Fruit fly (Drosophila melanogaster) whole organism, embryonic: ENCODE measurements around the gene CG32106.

Experiments
- ATbp ChIP-seq: fragments of 200-800 bp; sonication (Bioruptor generic); optimal IDR thresholded peaks from 2 replicates; lab custom pipeline; 2017; ENCODE audit warnings: missing biosample characterization, mild to moderate bottlenecking, missing genetic modification characterization, missing genetic modification reagents
- Asciz ChIP-seq: fragments of 200-800 bp; sonication (Bioruptor generic); optimal IDR thresholded peaks from 2 replicates; lab custom pipeline; 2017; ENCODE audit warnings: missing biosample characterization, mild to moderate bottlenecking, missing genetic modification characterization, missing genetic modification reagents
- CG10654 ChIP-seq: fragments of 200-800 bp; sonication (Bioruptor generic); optimal IDR thresholded peaks from 2 replicates; lab custom pipeline; 2016; ENCODE audit warnings: missing biosample characterization, missing genetic modification characterization
- CG11247 ChIP-seq: fragments of 200-800 bp; sonication (Bioruptor generic); IDR thresholded peaks from 2 replicates; pipeline ENCODE4 v1.3.6; 2022; ENCODE audit warnings: missing biosample characterization, missing genetic modification characterization
- CG12769 ChIP-seq: fragments of 200-800 bp; sonication (Bioruptor generic); optimal IDR thresholded peaks from 2 replicates; lab custom pipeline; 2019; ENCODE audit warnings: missing biosample characterization, mild to moderate bottlenecking, missing genetic modification characterization, moderate library complexity
- CG13424 ChIP-seq: fragments of 200-800 bp; sonication (Bioruptor generic); optimal IDR thresholded peaks from 2 replicates; lab custom pipeline; 2019; ENCODE audit warnings: missing biosample characterization, mild to moderate bottlenecking, missing genetic modification characterization, moderate library complexity
- CG14965 ChIP-seq: fragments of 200-800 bp; sonication (Bioruptor generic); optimal IDR thresholded peaks from 2 replicates; lab custom pipeline; 2016; ENCODE audit warnings: missing biosample characterization, missing genetic modification characterization, borderline replicate concordance
- CG15514 ChIP-seq: fragments of 200-800 bp; sonication (Bioruptor generic); optimal IDR thresholded peaks from 3 replicates; lab custom pipeline; 2017; ENCODE audit warnings: missing biosample characterization, missing genetic modification characterization, mild to moderate bottlenecking, moderate library complexity, missing genetic modification reagents
- CG1647 ChIP-seq: fragments of 200-800 bp; sonication (Bioruptor generic); optimal IDR thresholded peaks from 3 replicates; lab custom pipeline; 2016; ENCODE audit warnings: missing biosample characterization, missing genetic modification characterization
- CG17359 ChIP-seq: fragments of 200-800 bp; sonication (Bioruptor generic); optimal IDR thresholded peaks from 3 replicates; lab custom pipeline; 2018; ENCODE audit warnings: missing biosample characterization, mild to moderate bottlenecking, missing genetic modification characterization, moderate library complexity
- CG17829 ChIP-seq: fragments of 200-800 bp; optimal IDR thresholded peaks from 2 replicates; lab custom pipeline; 2019; ENCODE audit warnings: missing biosample characterization, mild to moderate bottlenecking, missing genetic modification characterization, moderate library complexity
- CG18599 ChIP-seq: fragments of 200-800 bp; sonication (Bioruptor generic); optimal IDR thresholded peaks from 3 replicates; lab custom pipeline; 2017; ENCODE audit warnings: missing biosample characterization, missing genetic modification characterization, mild to moderate bottlenecking, moderate library complexity, missing genetic modification reagents
- CG34224 ChIP-seq: fragments of 200-800 bp; sonication (Bioruptor generic); IDR thresholded peaks from 3 replicates; pipeline ENCODE4 v1.3.6; 2022; ENCODE audit warnings: missing biosample characterization, missing genetic modification characterization; ENCODE audit not compliant: partially characterized antibody
- CG4617 ChIP-seq: fragments of 200-800 bp; sonication (Bioruptor generic); optimal IDR thresholded peaks from 3 replicates; lab custom pipeline; 2016; ENCODE audit warnings: missing biosample characterization, missing genetic modification characterization, borderline replicate concordance
- CG6791 ChIP-seq: fragments of 200-800 bp; sonication (Bioruptor generic); IDR thresholded peaks from 3 replicates; pipeline ENCODE4 v1.3.6; 2022; ENCODE audit warnings: missing biosample characterization, missing genetic modification characterization; ENCODE audit not compliant: partially characterized antibody
- CG7839 ChIP-seq: fragments of 200-800 bp; sonication (Bioruptor generic); optimal IDR thresholded peaks from 3 replicates; lab custom pipeline; 2018; ENCODE audit warnings: missing biosample characterization, mild to moderate bottlenecking, missing genetic modification characterization, moderate library complexity
- CG8290 ChIP-seq, 3 experiments: fragments of 200-800 bp; sonication (Bioruptor generic); optimal IDR thresholded peaks; 2 replicates each; lab custom pipeline; 2016 to 2019; ENCODE audit warnings: missing biosample characterization in 3 of 3, missing genetic modification characterization in 3 of 3, mild to moderate bottlenecking in 2 of 3, moderate library complexity in 1 of 3
- Dek ChIP-seq: fragments of 200-800 bp; sonication (Bioruptor generic); optimal IDR thresholded peaks from 3 replicates; lab custom pipeline; 2019; ENCODE audit warnings: missing biosample characterization, mild to moderate bottlenecking, missing genetic modification characterization, moderate library complexity
- Doc2 ChIP-seq: fragments of 200-800 bp; sonication (Bioruptor generic); IDR thresholded peaks from 2 replicates; pipeline ENCODE4 v1.3.6; 2022; ENCODE audit warnings: missing biosample characterization, missing genetic modification characterization
- E2f2 ChIP-seq: fragments of 200-800 bp; sonication (Bioruptor generic); IDR thresholded peaks from 2 replicates; pipeline ENCODE4 v1.3.6; 2022; ENCODE audit warnings: missing biosample characterization, missing genetic modification characterization
- Gug ChIP-seq: fragments of 200-800 bp; sonication (Bioruptor generic); IDR thresholded peaks from 4 replicates; pipeline ENCODE4 v1.3.6; 2022; ENCODE audit warnings: missing biosample characterization, missing genetic modification characterization
- HLH3B ChIP-seq: fragments of 200-800 bp; sonication (Bioruptor generic); IDR thresholded peaks from 2 replicates; pipeline ENCODE4 v1.3.6; 2022; ENCODE audit warnings: missing biosample characterization, missing genetic modification characterization
- Hsf ChIP-seq: fragments of 200-800 bp; sonication (Bioruptor generic); optimal IDR thresholded peaks from 3 replicates; lab custom pipeline; 2016; ENCODE audit warnings: missing biosample characterization, missing genetic modification characterization
- MBD-R2 ChIP-seq: fragments of 200-800 bp; sonication (Bioruptor generic); IDR thresholded peaks from 2 replicates; pipeline ENCODE4 v1.3.6; 2022; ENCODE audit warnings: missing biosample characterization, missing genetic modification characterization
- Oaz ChIP-seq: fragments of 200-800 bp; sonication (Bioruptor generic); IDR thresholded peaks from 2 replicates; pipeline ENCODE4 v1.3.6; 2022; ENCODE audit warnings: missing biosample characterization, missing genetic modification characterization
- Optix ChIP-seq: fragments of 200-800 bp; sonication (Bioruptor generic); IDR thresholded peaks from 3 replicates; pipeline ENCODE4 v1.3.6; 2022; ENCODE audit warnings: missing biosample characterization, missing genetic modification characterization
- Rx ChIP-seq: fragments of 200-800 bp; sonication (Bioruptor generic); IDR thresholded peaks from 2 replicates; pipeline ENCODE4 v1.3.6; 2022; ENCODE audit warnings: missing biosample characterization, missing genetic modification characterization
- Six4 ChIP-seq: fragments of 200-800 bp; sonication (Bioruptor generic); optimal IDR thresholded peaks from 2 replicates; lab custom pipeline; 2016; ENCODE audit warnings: missing biosample characterization, missing genetic modification characterization
- Xrp1 ChIP-seq: fragments of 200-800 bp; sonication (Bioruptor generic); IDR thresholded peaks from 2 replicates; pipeline ENCODE4 v1.3.6; 2022; ENCODE audit warnings: missing biosample characterization, missing genetic modification characterization
- abd-A ChIP-seq: fragments of 200-800 bp; sonication (Bioruptor generic); optimal IDR thresholded peaks from 3 replicates; lab custom pipeline; 2019; ENCODE audit warnings: missing biosample characterization, mild to moderate bottlenecking, missing genetic modification characterization, moderate library complexity
- ash1 ChIP-seq: fragments of 200-800 bp; sonication (Bioruptor generic); optimal IDR thresholded peaks from 2 replicates; lab custom pipeline; 2018; ENCODE audit warnings: missing biosample characterization, mild to moderate bottlenecking, missing genetic modification characterization
- az2 ChIP-seq: fragments of 200-800 bp; sonication (Bioruptor generic); optimal IDR thresholded peaks from 3 replicates; lab custom pipeline; 2016; ENCODE audit warnings: missing biosample characterization, missing genetic modification characterization
- croc ChIP-seq: fragments of 200-800 bp; sonication (Bioruptor generic); conservative IDR thresholded peaks from 3 replicates; pipeline ENCODE4 v1.3.6; 2022; ENCODE audit warnings: missing biosample characterization, missing genetic modification characterization
- dati ChIP-seq: fragments of 200-800 bp; sonication (Bioruptor generic); IDR thresholded peaks from 2 replicates; pipeline ENCODE4 v1.3.6; 2022; ENCODE audit warnings: missing biosample characterization, missing genetic modification characterization
- dimm ChIP-seq: fragments of 200-800 bp; sonication (Bioruptor generic); IDR thresholded peaks from 2 replicates; pipeline ENCODE4 v1.3.6; 2022; ENCODE audit warnings: missing biosample characterization, missing genetic modification characterization
- exex ChIP-seq: fragments of 200-800 bp; sonication (Bioruptor generic); optimal IDR thresholded peaks from 4 replicates; lab custom pipeline; 2018; ENCODE audit warnings: missing biosample characterization, mild to moderate bottlenecking, missing genetic modification characterization, moderate library complexity
- fd64A ChIP-seq: fragments of 200-800 bp; sonication (Bioruptor generic); optimal IDR thresholded peaks from 3 replicates; lab custom pipeline; 2018; ENCODE audit warnings: missing biosample characterization, mild to moderate bottlenecking, missing genetic modification characterization
- gro ChIP-seq: fragments of 200-800 bp; sonication (Bioruptor generic); optimal IDR thresholded peaks from 2 replicates; lab custom pipeline; 2016; ENCODE audit warnings: missing biosample characterization, missing genetic modification characterization
- lmd ChIP-seq: fragments of 200-800 bp; sonication (Bioruptor generic); IDR thresholded peaks from 2 replicates; pipeline ENCODE4 v1.3.6; 2022; ENCODE audit warnings: missing biosample characterization, missing genetic modification characterization
- mam ChIP-seq: fragments of 200-800 bp; sonication (Bioruptor generic); optimal IDR thresholded peaks from 3 replicates; lab custom pipeline; 2016; ENCODE audit warnings: missing biosample characterization, missing genetic modification characterization
- mirr ChIP-seq: fragments of 200-800 bp; sonication (Bioruptor generic); optimal IDR thresholded peaks from 3 replicates; lab custom pipeline; 2018; ENCODE audit warnings: missing biosample characterization, mild to moderate bottlenecking, missing genetic modification characterization
- row ChIP-seq: fragments of 200-800 bp; sonication (Bioruptor generic); IDR thresholded peaks from 3 replicates; pipeline ENCODE4 v1.3.6; 2022; ENCODE audit warnings: missing biosample characterization, missing genetic modification characterization
- seq ChIP-seq: fragments of 200-800 bp; sonication (Bioruptor generic); IDR thresholded peaks from 2 replicates; pipeline ENCODE4 v1.3.6; 2022; ENCODE audit warnings: missing biosample characterization, missing genetic modification characterization
- sna ChIP-seq: fragments of 200-800 bp; sonication (Bioruptor generic); IDR thresholded peaks from 2 replicates; pipeline ENCODE4 v1.3.6; 2022; ENCODE audit warnings: missing biosample characterization, missing genetic modification characterization; ENCODE audit not compliant: partially characterized antibody
- sob ChIP-seq: fragments of 200-800 bp; sonication (Bioruptor generic); IDR thresholded peaks from 2 replicates; pipeline ENCODE4 v1.3.6; 2022; ENCODE audit warnings: missing biosample characterization, missing genetic modification characterization
- stwl ChIP-seq: fragments of 200-800 bp; sonication (Bioruptor generic); optimal IDR thresholded peaks from 3 replicates; lab custom pipeline; 2018; ENCODE audit warnings: missing biosample characterization, mild to moderate bottlenecking, missing genetic modification characterization, moderate library complexity
- tin ChIP-seq: fragments of 200-800 bp; sonication (Bioruptor generic); optimal IDR thresholded peaks from 3 replicates; lab custom pipeline; 2016; ENCODE audit warnings: missing biosample characterization, missing genetic modification characterization
- tio ChIP-seq: fragments of 200-800 bp; sonication (Bioruptor generic); optimal IDR thresholded peaks from 2 replicates; lab custom pipeline; 2017; ENCODE audit warnings: missing biosample characterization, missing genetic modification characterization, inconsistent platforms
- tll ChIP-seq, 2 experiments: fragments of 200-800 bp in 1 of 2; fragments of >200 bp in 1 of 2; sonication (Bioruptor generic) in 1 of 2; optimal IDR thresholded peaks; 2 replicates each; lab custom pipeline; 2017 to 2019; ENCODE audit warnings: missing biosample characterization in 2 of 2, missing genetic modification characterization in 2 of 2, mild to moderate bottlenecking in 1 of 2, moderate library complexity in 1 of 2
- zf30C ChIP-seq: fragments of 200-800 bp; sonication (Bioruptor generic); optimal IDR thresholded peaks from 3 replicates; lab custom pipeline; 2018; ENCODE audit warnings: missing biosample characterization, mild to moderate bottlenecking, missing genetic modification characterization

The CG32106 gene

dm6 chr3L:12798795-12799311, 20.3 kb upstream of the CG32106 start (continued):
- TF ChIP-seq fd64A (GFP tag; lab: Kevin White, UChicago) (no peak), CG12769 (tag; lab: Kevin White, UChicago) (peak; percentile 54), exex (tag; lab: Kevin White, UChicago) (no peak), CG17359 (tag; lab: Kevin White, UChicago) (no peak), mirr (GFP tag; lab: Kevin White, UChicago) (no peak), MBD-R2 (GFP tag; lab: Robert Waterston, UW) (no peak), gro (GFP tag; lab: Kevin White, UChicago) (no peak), CG1647 (no peak), stwl (tag; lab: Kevin White, UChicago) (no peak), dimm (GFP tag; lab: Robert Waterston, UW) (no peak), Optix (GFP tag; lab: Robert Waterston, UW) (no peak), mam (GFP tag; lab: Kevin White, UChicago) (no peak), Hsf (GFP tag; lab: Kevin White, UChicago) (peak; percentile 10), CG34224 (GFP tag; lab: Robert Waterston, UW) (no peak), CG14965 (GFP tag; lab: Kevin White, UChicago) (no peak), tin (no peak), Dek (no peak), dati (no peak), zf30C (GFP tag; lab: Kevin White, UChicago) (no peak), CG17829 (no peak), CG8290 (GFP tag; optimal IDR thresholded peaks at IDR 0.05; lab: Kevin White, UChicago) (no peak), CG8290 (tag; optimal IDR thresholded peaks at IDR 0.05; lab: Kevin White, UChicago) (peak in 1 of 2 experiments; percentile 16), sob (no peak), CG7839 (tag; lab: Kevin White, UChicago) (peak; percentile 7), CG4617 (GFP tag; lab: Kevin White, UChicago) (no peak), az2 (GFP tag; lab: Kevin White, UChicago) (no peak), sna (no peak), Asciz (GFP tag; lab: Kevin White, UChicago) (no peak), CG6791 (GFP tag; lab: Robert Waterston, UW) (no peak), CG11247 (no peak), HLH3B (GFP tag; lab: Robert Waterston, UW) (no peak), Doc2 (GFP tag; lab: Robert Waterston, UW) (no peak), row (peak; percentile 74), seq (GFP tag; lab: Robert Waterston, UW) (no peak), tll (GFP tag; optimal IDR thresholded peaks at IDR 0.05; lab: Kevin White, UChicago) (no peak), ash1 (GFP tag; lab: Kevin White, UChicago) (no peak), Oaz (GFP tag; lab: Robert Waterston, UW) (no peak), CG10654 (GFP tag; lab: Kevin White, UChicago) (no peak), ATbp (GFP tag; lab: Kevin White, UChicago) (peak; percentile 62), Xrp1 (GFP tag; lab: Robert Waterston, UW) (peak; percentile 43; the same call in 1 of the 2 replicates), CG13424 (no peak), croc (GFP tag; lab: Robert Waterston, UW) (no peak), CG15514 (GFP tag; lab: Kevin White, UChicago) (no peak), tio (GFP tag; lab: Kevin White, UChicago) (no peak), abd-A (tag; lab: Kevin White, UChicago) (no peak), lmd (GFP tag; lab: Robert Waterston, UW) (0 out of 2 replicates have a peak, but pooled peaks have one; percentile 20), E2f2 (GFP tag; lab: Robert Waterston, UW) (no peak; the same call in 1 of the 2 replicates), Six4 (no peak), CG18599 (peak; percentile 51), Rx (GFP tag; lab: Robert Waterston, UW) (no peak), Gug (GFP tag; lab: Robert Waterston, UW) (no peak)
